Worm (Caenorhabditis elegans): Measurements from ENCODE around the gene math-33.

The math-33 gene

DNA sequence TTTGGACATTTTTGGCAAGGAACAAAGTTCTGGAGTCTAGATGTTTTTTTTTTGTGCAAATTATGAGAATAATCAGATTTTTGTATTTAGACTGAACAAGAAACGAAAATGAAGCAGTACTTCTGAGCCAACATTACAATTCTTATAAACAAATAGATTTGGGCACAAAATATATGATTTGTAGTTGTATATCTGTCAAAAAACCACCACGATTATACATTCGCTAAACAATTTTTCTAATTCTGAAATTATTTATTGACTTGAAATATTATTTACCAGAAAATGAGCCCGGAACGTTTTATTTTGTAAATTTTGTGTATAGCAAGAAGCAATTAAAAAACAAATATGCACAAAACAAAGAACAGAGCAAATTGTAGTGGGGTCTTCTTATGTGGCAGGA, 42.3 kb upstream of the math-33 start:
- no peak for TF ChIP-seq ttx-3 (tag; optimal IDR thresholded peaks at IDR 0.05)
- TF ChIP-seq ceh-24 (tag; optimal IDR thresholded peaks at IDR 0.05) = no peak
- no peak for TF ChIP-seq ref-2 (tag; optimal IDR thresholded peaks at IDR 0.05)
- TF ChIP-seq ztf-16 (tag; optimal IDR thresholded peaks at IDR 0.05) = no peak
- no peak for TF ChIP-seq K09A11.1 (tag; optimal IDR thresholded peaks at IDR 0.05; ENCODE audit: insufficient read depth)
- TF ChIP-seq K02D7.2 (tag; optimal IDR thresholded peaks at IDR 0.05) = no peak
- TF ChIP-seq Y22D7AL.16 (tag; optimal IDR thresholded peaks at IDR 0.05) = no peak
- TF ChIP-seq pha-4 (tag; optimal IDR thresholded peaks at IDR 0.05) = no peak
- TF ChIP-seq unc-86 (tag; optimal IDR thresholded peaks at IDR 0.05) = no peak
- no peak for TF ChIP-seq lin-11 (tag; optimal IDR thresholded peaks at IDR 0.05)
- TF ChIP-seq npax-4 (tag; optimal IDR thresholded peaks at IDR 0.05) = no peak
- no peak for TF ChIP-seq pat-9 (tag; optimal IDR thresholded peaks at IDR 0.05)
- TF ChIP-seq ceh-45 (GFP tag; IDR thresholded peaks at IDR 0.05) = no peak

ce11 chrV:11073354-11073753, 40.4 kb upstream of the math-33 start:
- TF ChIP-seq ceh-2 (tag; optimal IDR thresholded peaks at IDR 0.05) (no peak), ceh-18 (tag; optimal IDR thresholded peaks at IDR 0.05) (peak; percentile 4), unc-55 (GFP tag; optimal IDR thresholded peaks at IDR 0.05) (peak; percentile 2)

DNA sequence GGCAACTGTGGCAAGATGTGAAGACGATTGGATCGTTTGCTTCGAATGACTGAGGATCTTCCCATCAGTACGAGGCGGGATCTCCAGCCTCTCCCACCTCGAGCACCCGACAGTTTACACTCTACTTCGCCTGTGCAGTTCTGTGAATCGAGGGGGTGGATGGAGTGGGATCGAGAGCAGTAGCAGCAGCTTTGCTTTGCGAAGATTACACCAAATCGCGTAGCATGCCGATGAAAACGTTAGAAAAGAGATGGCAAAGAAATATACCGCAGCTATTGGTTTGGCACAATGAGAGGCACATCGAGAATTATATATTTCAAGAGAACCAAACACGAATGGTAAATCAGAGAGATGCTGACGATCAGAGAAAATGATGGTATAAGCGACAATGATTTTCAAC, 39.3 kb upstream of the math-33 start, which contains the start of gene act-3:
TSS of gene act-3 (minus strand) at position 51 of the 400 bp plus-strand sequence.
- TF ChIP-seq hlh-30 (tag; optimal IDR thresholded peaks at IDR 0.05; ENCODE audit: insufficient read depth) (no peak), nfya-1 (tag; optimal IDR thresholded peaks at IDR 0.05) (peak; percentile 53), rnt-1 (tag; optimal IDR thresholded peaks at IDR 0.05) (peak; percentile 67), ceh-18 (tag; optimal IDR thresholded peaks at IDR 0.05) (peak; percentile 92), unc-55 (GFP tag; optimal IDR thresholded peaks at IDR 0.05) (peak; percentile 27)

DNA sequence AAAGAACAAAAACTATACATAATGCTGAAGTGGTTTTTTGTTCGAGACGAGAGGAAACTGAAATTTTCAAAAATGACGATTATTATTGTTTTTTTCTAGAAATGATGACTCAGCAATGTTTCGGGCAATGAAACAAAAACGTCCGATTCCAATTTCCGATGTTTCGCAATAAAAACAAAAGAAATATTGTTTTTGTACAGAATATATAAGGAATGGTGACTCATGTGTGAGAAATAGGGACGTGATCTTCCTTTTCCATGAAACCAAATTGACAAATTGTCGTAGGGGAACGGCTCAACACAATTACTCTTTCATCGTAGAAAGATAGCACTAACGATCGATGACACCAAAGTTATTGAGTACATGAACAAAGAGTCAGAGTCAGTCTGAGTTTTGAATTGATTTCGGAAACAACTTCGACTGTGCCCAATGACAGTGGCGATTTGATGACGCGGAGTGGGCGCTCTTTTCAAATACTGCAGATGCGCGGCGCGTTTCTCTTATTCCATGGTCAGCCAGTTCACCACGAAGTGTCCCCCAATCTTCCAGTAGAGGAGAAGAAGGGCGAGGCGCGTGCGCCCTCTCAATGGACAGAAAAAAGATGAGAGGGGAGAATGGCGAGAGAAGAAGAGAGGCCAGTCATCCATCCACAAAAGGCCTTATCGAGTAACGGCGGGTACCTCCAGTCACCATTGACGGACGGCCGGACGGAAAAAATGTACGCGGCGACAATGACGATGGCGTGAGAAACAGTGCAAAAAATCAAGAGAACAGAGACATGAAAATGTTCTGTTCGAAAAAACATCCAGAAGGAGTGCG, 38.3 kb upstream of the math-33 start:
- TF ChIP-seq ceh-31 (tag; optimal IDR thresholded peaks at IDR 0.05) (peak; percentile 31), unc-42 (tag; optimal IDR thresholded peaks at IDR 0.05) (peak; percentile 25), hlh-6 (tag; optimal IDR thresholded peaks at IDR 0.05) (peak; percentile 32), C08G9.2 (tag; optimal IDR thresholded peaks at IDR 0.05) (no peak), zip-5 (tag; optimal IDR thresholded peaks at IDR 0.05) (no peak), che-1 (tag; optimal IDR thresholded peaks at IDR 0.05) (no peak), elt-4 (tag; optimal IDR thresholded peaks at IDR 0.05) (peak; percentile 54), F13H6.1 (tag; optimal IDR thresholded peaks at IDR 0.05) (no peak), ref-2 (tag; optimal IDR thresholded peaks at IDR 0.05) (peak; percentile 14), gmeb-2 (tag; optimal IDR thresholded peaks at IDR 0.05) (no peak), hlh-15 (tag; optimal IDR thresholded peaks at IDR 0.05) (no peak), ceh-34 (tag; optimal IDR thresholded peaks at IDR 0.05) (no peak), pha-2 (tag; optimal IDR thresholded peaks at IDR 0.05) (no peak), ceh-30 (tag; optimal IDR thresholded peaks at IDR 0.05) (no peak), ceh-18 (tag; optimal IDR thresholded peaks at IDR 0.05) (peak; percentile 13), ahr-1 (tag; optimal IDR thresholded peaks at IDR 0.05) (no peak), sdc-2 (tag; optimal IDR thresholded peaks at IDR 0.05) (peak; percentile 26), fax-1 (tag; optimal IDR thresholded peaks at IDR 0.05) (no peak), nfya-1 (tag; optimal IDR thresholded peaks at IDR 0.05) (peak; percentile 23), dve-1 (tag; optimal IDR thresholded peaks at IDR 0.05) (no peak), tbx-7 (tag; optimal IDR thresholded peaks at IDR 0.05) (no peak)
